Worm (Caenorhabditis elegans) whole organism, L1 larva: ENCODE data around the gene C50H11.13.

Experiments used
- C16A3.4 ChIP-seq: fragments of 150-350 bp; optimal IDR thresholded peaks from 2 replicates; lab custom pipeline; 2014; ENCODE audit warnings: missing biosample characterization, missing genetic modification characterization
- efl-1 ChIP-seq, 4 experiments: fragments of 150-350 bp; optimal IDR thresholded peaks in 3 of 4; peaks in 1 of 4; 1 replicate in 1 of 4; 2 replicates in 3 of 4; lab custom pipeline; 2014; ENCODE audit warnings: missing biosample characterization in 2 of 4, missing genetic modification characterization in 2 of 4, missing genetic modification reagents in 2 of 4
- elt-2 ChIP-seq: sonication (generic microtip); optimal IDR thresholded peaks from 2 replicates; lab custom pipeline; 2016; ENCODE audit warnings: missing genetic modification characterization, mild to moderate bottlenecking, inconsistent platforms, missing compliant biosample characterization, missing genetic modification reagents
- ets-5 ChIP-seq: fragments of 200-800 bp; sonication (Bioruptor generic); IDR thresholded peaks from 2 replicates; pipeline ENCODE4 v1.3.6; 2022; ENCODE audit warnings: missing genetic modification characterization, missing compliant biosample characterization
- fkh-8 ChIP-seq: sonication (generic microtip); optimal IDR thresholded peaks from 2 replicates; lab custom pipeline; 2016; ENCODE audit warnings: mild to moderate bottlenecking, missing genetic modification characterization, missing compliant biosample characterization
- hlh-17 ChIP-seq: fragments of 200-800 bp; sonication (Bioruptor generic); optimal IDR thresholded peaks from 2 replicates; lab custom pipeline; 2018; ENCODE audit warnings: missing genetic modification characterization, mild to moderate bottlenecking, missing compliant biosample characterization, moderate library complexity, borderline replicate concordance
- irx-1 ChIP-seq: sonication (generic microtip); optimal IDR thresholded peaks from 2 replicates; lab custom pipeline; 2016; ENCODE audit warnings: missing genetic modification characterization, missing compliant biosample characterization
- isw-1 ChIP-seq: fragments of 200-800 bp; sonication (Bioruptor generic); IDR thresholded peaks from 2 replicates; pipeline ENCODE4 v1.3.6; 2022; ENCODE audit warnings: missing genetic modification characterization, missing compliant biosample characterization
- jun-1 ChIP-seq: fragments of 150-350 bp; optimal IDR thresholded peaks from 2 replicates; lab custom pipeline; 2014; ENCODE audit warnings: missing biosample characterization, missing genetic modification reagents, missing genetic modification characterization
- mdl-1 ChIP-seq, 2 experiments: fragments of 150-350 bp; optimal IDR thresholded peaks; 2 replicates each; lab custom pipeline; 2014 to 2017; ENCODE audit warnings: missing biosample characterization in 2 of 2, missing genetic modification characterization in 2 of 2, inconsistent platforms in 1 of 2
- mef-2 ChIP-seq: fragments of 150-350 bp; optimal IDR thresholded peaks from 2 replicates; lab custom pipeline; 2014; ENCODE audit warnings: missing biosample characterization, missing genetic modification characterization
- mep-1 ChIP-seq: fragments of 150-350 bp; optimal IDR thresholded peaks from 2 replicates; lab custom pipeline; 2014; ENCODE audit warnings: missing biosample characterization, missing genetic modification characterization
- nhr-12 ChIP-seq: sonication (generic microtip); optimal IDR thresholded peaks from 2 replicates; lab custom pipeline; 2017; ENCODE audit warnings: missing biosample characterization, missing genetic modification characterization
- nhr-20 ChIP-seq: sonication (generic microtip); optimal IDR thresholded peaks from 2 replicates; lab custom pipeline; 2016; ENCODE audit warnings: mild to moderate bottlenecking, missing genetic modification characterization, missing compliant biosample characterization
- pag-3 ChIP-seq: sonication (generic microtip); optimal IDR thresholded peaks from 2 replicates; lab custom pipeline; 2017; ENCODE audit warnings: missing genetic modification characterization, mild to moderate bottlenecking, missing compliant biosample characterization, antibody characterized with exemption, borderline replicate concordance; ENCODE audit not compliant: insufficient read depth
- rnt-1 ChIP-seq: sonication (generic microtip); optimal IDR thresholded peaks from 2 replicates; lab custom pipeline; 2016; ENCODE audit warnings: mild to moderate bottlenecking, missing genetic modification characterization, moderate library complexity, missing compliant biosample characterization
- snpc-4 ChIP-seq: fragments of 150-350 bp; optimal IDR thresholded peaks from 2 replicates; lab custom pipeline; 2014; ENCODE audit warnings: missing biosample characterization, missing genetic modification characterization
- snu-23 ChIP-seq: sonication (generic microtip); optimal IDR thresholded peaks from 2 replicates; lab custom pipeline; 2016; ENCODE audit warnings: missing genetic modification characterization, missing compliant biosample characterization
- unc-30 ChIP-seq: sonication (generic microtip); optimal IDR thresholded peaks from 2 replicates; lab custom pipeline; 2017; ENCODE audit warnings: missing biosample characterization, missing genetic modification characterization
- unc-62 ChIP-seq: fragments of 150-350 bp; optimal IDR thresholded peaks from 2 replicates; lab custom pipeline; 2014; ENCODE audit warnings: missing biosample characterization, missing genetic modification reagents, missing genetic modification characterization
- vab-15 ChIP-seq: sonication (generic microtip); optimal IDR thresholded peaks from 2 replicates; lab custom pipeline; 2017; ENCODE audit warnings: missing genotype, mild to moderate bottlenecking, missing genetic modification characterization, missing compliant biosample characterization
- xbp-1 ChIP-seq: sonication (generic microtip); optimal IDR thresholded peaks from 2 replicates; lab custom pipeline; 2016; ENCODE audit warnings: missing genetic modification characterization, missing compliant biosample characterization
- zag-1 ChIP-seq: fragments of 150-350 bp; optimal IDR thresholded peaks from 2 replicates; lab custom pipeline; 2014; ENCODE audit warnings: missing biosample characterization, missing genetic modification characterization
- ztf-11 ChIP-seq, 2 experiments: sonication (generic microtip); optimal IDR thresholded peaks; 2 replicates each; lab custom pipeline; 2016 to 2017; ENCODE audit warnings: missing genetic modification characterization in 2 of 2, missing biosample characterization in 1 of 2, missing compliant biosample characterization in 1 of 2

C50H11.13 gene

ce11 chrV:3028205-3028604 lies 43.2 kb downstream of the C50H11.13 start, which contains the start of gene asp-7:
TSS of gene asp-7 (plus strand) at chrV:3028285.
- TF ChIP-seq hlh-17 (GFP tag; lab: Kevin White, UChicago) (no peak), efl-1 (optimal IDR thresholded peaks at IDR 0.05; lab: Kevin White, UChicago) (no peak), efl-1 (GFP tag; optimal IDR thresholded peaks at IDR 0.05 in 1 of 2; lab: Kevin White, UChicago) (peak in 1 of 2 experiments; percentile 80), isw-1 (GFP tag; lab: Robert Waterston, UW) (no peak), unc-30 (tag; lab: Kevin White, UChicago) (no peak)

ce11 chrV:3024274-3024673 lies 47.2 kb downstream of the C50H11.13 start, which contains the start of gene asp-8:
TSS of gene asp-8 (plus strand) at chrV:3024549.
- peak; percentile 60 for TF ChIP-seq elt-2 (tag; lab: Kevin White, UChicago)
- no peak for TF ChIP-seq irx-1

- TF ChIP-seq C16A3.4 (tag; lab: Kevin White, UChicago) (no peak), ztf-11 (tag; optimal IDR thresholded peaks at IDR 0.05; lab: Kevin White, UChicago) (no peak), snu-23 (GFP tag; lab: Kevin White, UChicago) (no peak), mdl-1 (tag; optimal IDR thresholded peaks at IDR 0.05; lab: Kevin White, UChicago) (no peak), pag-3 (tag; lab: Kevin White, UChicago) (no peak), zag-1 (no peak), ets-5 (GFP tag; lab: Robert Waterston, UW) (no peak), nhr-12 (no peak), nhr-20 (tag; lab: Kevin White, UChicago) (no peak), mef-2 (tag; lab: Kevin White, UChicago) (no peak), xbp-1 (no peak), mep-1 (tag; lab: Kevin White, UChicago) (no peak), fkh-8 (tag; lab: Kevin White, UChicago) (no peak), jun-1 (tag; lab: Kevin White, UChicago) (no peak), rnt-1 (tag; lab: Kevin White, UChicago) (no peak), vab-15 (tag; lab: Kevin White, UChicago) (no peak), snpc-4 (tag; lab: Kevin White, UChicago) (no peak), unc-62 (no peak)
Observed at ce11 chrV:3021306-3021705, 50.1 kb downstream of the C50H11.13 start, which contains the start of gene irld-12. TSS of gene irld-12 (minus strand) at chrV:3021406.
